Worm (Caenorhabditis elegans) whole organism, L1 larva: ENCODE measurements around the gene C29G2.6.
A peak's percentile ranks its signal among the peaks of the same experiment; 100 is the strongest.

Experiments
- C16A3.4 ChIP-seq: fragments of 150-350 bp; optimal IDR thresholded peaks from 2 replicates; lab custom pipeline; 2014; ENCODE audit warnings: missing biosample characterization, missing genetic modification characterization
- aha-1 ChIP-seq: fragments of 150-350 bp; optimal IDR thresholded peaks from 2 replicates; lab custom pipeline; 2014; ENCODE audit warnings: missing biosample characterization, missing genetic modification characterization
- blmp-1 ChIP-seq: fragments of 150-350 bp; optimal IDR thresholded peaks from 2 replicates; lab custom pipeline; 2014; ENCODE audit warnings: missing biosample characterization, missing genetic modification characterization
- ceh-8 ChIP-seq: fragments of 200-800 bp; sonication (Bioruptor generic); optimal IDR thresholded peaks from 2 replicates; lab custom pipeline; 2018; ENCODE audit warnings: mild to moderate bottlenecking, missing genetic modification characterization, moderate library complexity, missing compliant biosample characterization
- ceh-82 ChIP-seq, 3 experiments: fragments of 150-350 bp in 1 of 3; sonication (generic microtip) in 2 of 3; optimal IDR thresholded peaks; 2 replicates each; lab custom pipeline; 2014 to 2017; ENCODE audit warnings: missing biosample characterization in 3 of 3, missing genetic modification characterization in 3 of 3
- ces-1 ChIP-seq: fragments of 150-350 bp; optimal IDR thresholded peaks from 2 replicates; lab custom pipeline; 2014; ENCODE audit warnings: missing biosample characterization, missing genetic modification reagents, missing genetic modification characterization
- efl-1 ChIP-seq, 4 experiments: fragments of 150-350 bp; optimal IDR thresholded peaks in 3 of 4; peaks in 1 of 4; 1 replicate in 1 of 4; 2 replicates in 3 of 4; lab custom pipeline; 2014; ENCODE audit warnings: missing biosample characterization in 2 of 4, missing genetic modification characterization in 2 of 4, missing genetic modification reagents in 2 of 4
- efl-3 ChIP-seq: fragments of 200-800 bp; sonication (Bioruptor generic); optimal IDR thresholded peaks from 2 replicates; lab custom pipeline; 2018; ENCODE audit warnings: mild to moderate bottlenecking, missing genetic modification characterization, missing compliant biosample characterization
- elt-2 ChIP-seq: sonication (generic microtip); optimal IDR thresholded peaks from 2 replicates; lab custom pipeline; 2016; ENCODE audit warnings: missing genetic modification characterization, mild to moderate bottlenecking, inconsistent platforms, missing compliant biosample characterization, missing genetic modification reagents
- elt-3 ChIP-seq, 6 experiments: fragments of 150-350 bp in 1 of 6; sonication (generic microtip); optimal IDR thresholded peaks; 2 replicates each; lab custom pipeline; 2017 to 2018; ENCODE audit warnings: missing biosample characterization in 6 of 6, missing genetic modification characterization in 6 of 6, inconsistent platforms in 1 of 6
- fkh-10 ChIP-seq: sonication (generic microtip); optimal IDR thresholded peaks from 2 replicates; lab custom pipeline; 2017; ENCODE audit warnings: missing biosample characterization, missing genetic modification reagents, missing genetic modification characterization
- grh-1 ChIP-seq: fragments of 200-800 bp; sonication (Bioruptor generic); IDR thresholded peaks from 2 replicates; pipeline ENCODE4 v1.3.6; 2022; ENCODE audit warnings: missing genetic modification reagents, missing genetic modification characterization, missing compliant biosample characterization
- hlh-4 ChIP-seq: sonication (generic microtip); optimal IDR thresholded peaks from 2 replicates; lab custom pipeline; 2016; ENCODE audit warnings: mild to moderate bottlenecking, missing genetic modification characterization, missing compliant biosample characterization
- lin-13 ChIP-seq: fragments of 150-350 bp; optimal IDR thresholded peaks from 2 replicates; lab custom pipeline; 2014; ENCODE audit warnings: missing biosample characterization, missing genetic modification reagents, missing genetic modification characterization
- lsy-2 ChIP-seq, 2 experiments: fragments of 150-350 bp; optimal IDR thresholded peaks; 2 replicates each; lab custom pipeline; 2014; ENCODE audit warnings: missing biosample characterization in 2 of 2, missing genetic modification characterization in 2 of 2
- mdl-1 ChIP-seq, 2 experiments: fragments of 150-350 bp; optimal IDR thresholded peaks; 2 replicates each; lab custom pipeline; 2014 to 2017; ENCODE audit warnings: missing biosample characterization in 2 of 2, missing genetic modification characterization in 2 of 2, inconsistent platforms in 1 of 2
- mef-2 ChIP-seq: fragments of 150-350 bp; optimal IDR thresholded peaks from 2 replicates; lab custom pipeline; 2014; ENCODE audit warnings: missing biosample characterization, missing genetic modification characterization
- nhr-12 ChIP-seq: sonication (generic microtip); optimal IDR thresholded peaks from 2 replicates; lab custom pipeline; 2017; ENCODE audit warnings: missing biosample characterization, missing genetic modification characterization
- nhr-20 ChIP-seq: sonication (generic microtip); optimal IDR thresholded peaks from 2 replicates; lab custom pipeline; 2016; ENCODE audit warnings: mild to moderate bottlenecking, missing genetic modification characterization, missing compliant biosample characterization
- nhr-237 ChIP-seq: fragments of 150-350 bp; optimal IDR thresholded peaks from 2 replicates; lab custom pipeline; 2014; ENCODE audit warnings: missing biosample characterization, missing genetic modification characterization
- nhr-76 ChIP-seq: sonication (generic microtip); optimal IDR thresholded peaks from 2 replicates; lab custom pipeline; 2017; ENCODE audit warnings: missing biosample characterization, missing genetic modification characterization
- pag-3 ChIP-seq: sonication (generic microtip); optimal IDR thresholded peaks from 2 replicates; lab custom pipeline; 2017; ENCODE audit warnings: missing genetic modification characterization, mild to moderate bottlenecking, missing compliant biosample characterization, antibody characterized with exemption, borderline replicate concordance; ENCODE audit not compliant: insufficient read depth
- rnt-1 ChIP-seq: sonication (generic microtip); optimal IDR thresholded peaks from 2 replicates; lab custom pipeline; 2016; ENCODE audit warnings: mild to moderate bottlenecking, missing genetic modification characterization, moderate library complexity, missing compliant biosample characterization
- skn-1 ChIP-seq: fragments of 150-350 bp; optimal IDR thresholded peaks from 2 replicates; lab custom pipeline; 2014; ENCODE audit warnings: missing biosample characterization, missing genetic modification characterization
- snpc-4 ChIP-seq: fragments of 150-350 bp; optimal IDR thresholded peaks from 2 replicates; lab custom pipeline; 2014; ENCODE audit warnings: missing biosample characterization, missing genetic modification characterization
- sox-4 ChIP-seq: sonication (generic microtip); optimal IDR thresholded peaks from 2 replicates; lab custom pipeline; 2016; ENCODE audit warnings: missing genetic modification characterization, missing compliant biosample characterization
- sptf-1 ChIP-seq: fragments of 150-350 bp; optimal IDR thresholded peaks from 2 replicates; lab custom pipeline; 2014; ENCODE audit warnings: missing biosample characterization, missing genetic modification characterization
- swsn-7 ChIP-seq: sonication (generic microtip); optimal IDR thresholded peaks from 2 replicates; lab custom pipeline; 2016; ENCODE audit warnings: missing genetic modification characterization, missing compliant biosample characterization
- tbx-2 ChIP-seq: sonication (generic microtip); optimal IDR thresholded peaks from 2 replicates; lab custom pipeline; 2016; ENCODE audit warnings: missing genetic modification characterization, missing compliant biosample characterization
- tlp-1 ChIP-seq: fragments of 150-350 bp; optimal IDR thresholded peaks from 2 replicates; lab custom pipeline; 2014; ENCODE audit warnings: missing biosample characterization, missing genetic modification characterization
- unc-130 ChIP-seq: fragments of 150-350 bp; optimal IDR thresholded peaks from 2 replicates; lab custom pipeline; 2017; ENCODE audit warnings: missing biosample characterization, missing genetic modification characterization, inconsistent platforms
- unc-86 ChIP-seq: sonication (generic microtip); optimal IDR thresholded peaks from 2 replicates; lab custom pipeline; 2016; ENCODE audit warnings: missing genetic modification characterization, missing compliant biosample characterization
- vab-15 ChIP-seq: sonication (generic microtip); optimal IDR thresholded peaks from 2 replicates; lab custom pipeline; 2017; ENCODE audit warnings: missing genotype, mild to moderate bottlenecking, missing genetic modification characterization, missing compliant biosample characterization
- zag-1 ChIP-seq: fragments of 150-350 bp; optimal IDR thresholded peaks from 2 replicates; lab custom pipeline; 2014; ENCODE audit warnings: missing biosample characterization, missing genetic modification characterization
- zip-4 ChIP-seq: fragments of 200-800 bp; sonication (Bioruptor generic); optimal IDR thresholded peaks from 2 replicates; lab custom pipeline; 2018; ENCODE audit warnings: mild to moderate bottlenecking, missing genetic modification characterization, moderate library complexity, missing compliant biosample characterization
- ztf-11 ChIP-seq, 2 experiments: sonication (generic microtip); optimal IDR thresholded peaks; 2 replicates each; lab custom pipeline; 2016 to 2017; ENCODE audit warnings: missing genetic modification characterization in 2 of 2, missing biosample characterization in 1 of 2, missing compliant biosample characterization in 1 of 2
- ztf-4 ChIP-seq: fragments of 150-350 bp; optimal IDR thresholded peaks from 2 replicates; lab custom pipeline; 2014; ENCODE audit warnings: missing biosample characterization, missing genetic modification characterization

C29G2.6 gene

ce11 chrV:2592173-2592676, 6.5 kb upstream of the C29G2.6 start, which contains the start of gene irg-3:
Gene irg-3, plus strand, starts transcription at chrV:2592591.
- no peak for TF ChIP-seq nhr-12 (tag; lab: Kevin White, UChicago)
- peak; percentile 27 for TF ChIP-seq elt-2 (tag; lab: Kevin White, UChicago)
- TF ChIP-seq lsy-2 (tag; optimal IDR thresholded peaks at IDR 0.05; lab: Kevin White, UChicago): no peak
- TF ChIP-seq efl-1 (optimal IDR thresholded peaks at IDR 0.05; lab: Kevin White, UChicago): no peak
- peak in 1 of 2 experiments; percentile 85 for TF ChIP-seq efl-1 (GFP tag; optimal IDR thresholded peaks at IDR 0.05 in 1 of 2; lab: Kevin White, UChicago)
- TF ChIP-seq zag-1 (tag; lab: Kevin White, UChicago): no peak
- TF ChIP-seq C16A3.4 (tag; lab: Kevin White, UChicago): no peak
- no peak for TF ChIP-seq tlp-1
- no peak for TF ChIP-seq ceh-8 (GFP tag; lab: Kevin White, UChicago)
- TF ChIP-seq unc-130 (tag; lab: Kevin White, UChicago): no peak

ce11 chrV:2589834-2590233, 4.1 kb upstream of the C29G2.6 start:
- no peak for TF ChIP-seq elt-3 (tag; optimal IDR thresholded peaks at IDR 0.05; lab: Kevin White, UChicago)
- no peak for TF ChIP-seq blmp-1 (tag; lab: Kevin White, UChicago)
- no peak for TF ChIP-seq skn-1 (tag; lab: Kevin White, UChicago)
- no peak for TF ChIP-seq ceh-8 (GFP tag; lab: Kevin White, UChicago)
- TF ChIP-seq lin-13 (GFP tag; lab: Kevin White, UChicago): no peak
- TF ChIP-seq elt-2 (tag; lab: Kevin White, UChicago): no peak
- no peak for TF ChIP-seq aha-1 (tag; lab: Kevin White, UChicago)
- no peak for TF ChIP-seq fkh-10
- no peak for TF ChIP-seq sox-4
- TF ChIP-seq ztf-11 (tag; optimal IDR thresholded peaks at IDR 0.05; lab: Kevin White, UChicago): no peak
- no peak for TF ChIP-seq ztf-4 (tag; lab: Kevin White, UChicago)
- TF ChIP-seq sptf-1 (tag; lab: Kevin White, UChicago): no peak

ce11 chrV:2580598-2580997, 5.1 kb downstream of the C29G2.6 start, which contains the start of gene C29G2.3:
Gene C29G2.3, plus strand, starts transcription at chrV:2580898.
- TF ChIP-seq efl-1 (optimal IDR thresholded peaks at IDR 0.05; lab: Kevin White, UChicago) (no peak), efl-1 (GFP tag; optimal IDR thresholded peaks at IDR 0.05 in 1 of 2; lab: Kevin White, UChicago) (no peak), rnt-1 (tag; lab: Kevin White, UChicago) (no peak), fkh-10 (no peak), nhr-20 (tag; lab: Kevin White, UChicago) (no peak), ceh-82 (tag; optimal IDR thresholded peaks at IDR 0.05; lab: Kevin White, UChicago) (no peak), efl-3 (GFP tag; lab: Kevin White, UChicago) (no peak), mdl-1 (tag; optimal IDR thresholded peaks at IDR 0.05; lab: Kevin White, UChicago) (no peak), vab-15 (no peak), elt-2 (tag; lab: Kevin White, UChicago) (no peak), snpc-4 (no peak), mef-2 (no peak)

ce11 chrV:2577603-2578002, 8.1 kb downstream of the C29G2.6 start, which contains the start of gene srt-4:
Gene srt-4, plus strand, starts transcription at chrV:2577903.
- TF ChIP-seq zip-4 (GFP tag; lab: Kevin White, UChicago): no peak
- no peak for TF ChIP-seq nhr-76 (tag; lab: Kevin White, UChicago)

- no peak for TF ChIP-seq zip-4 (GFP tag; lab: Kevin White, UChicago)
- no peak for TF ChIP-seq ces-1
- no peak for TF ChIP-seq fkh-10
- no peak for TF ChIP-seq swsn-7
- no peak for TF ChIP-seq unc-86 (tag; lab: Kevin White, UChicago)
- no peak for TF ChIP-seq hlh-4 (tag; lab: Kevin White, UChicago)
- no peak for TF ChIP-seq pag-3
- no peak for TF ChIP-seq grh-1 (GFP tag; lab: Robert Waterston, UW)
- TF ChIP-seq nhr-237 (tag; lab: Kevin White, UChicago): no peak
- no peak for TF ChIP-seq tbx-2
Measured at ce11 chrV:2575716-2576115, 10.0 kb downstream of the C29G2.6 start.
